Fruit fly (Drosophila melanogaster) whole organism, adult: ENCODE data around the gene CG17162.

Experiments
- CG7045 ChIP-seq: fragments of 200-800 bp; sonication (Bioruptor generic); optimal IDR thresholded peaks from 2 replicates; lab custom pipeline; 2017; ENCODE audit warnings: missing biosample characterization, mild to moderate bottlenecking, missing genetic modification characterization
- toe ChIP-seq: fragments of 200-800 bp; sonication (Bioruptor generic); optimal IDR thresholded peaks from 2 replicates; lab custom pipeline; 2016; ENCODE audit warnings: missing biosample characterization, missing genetic modification characterization

Gene CG17162

DNA sequence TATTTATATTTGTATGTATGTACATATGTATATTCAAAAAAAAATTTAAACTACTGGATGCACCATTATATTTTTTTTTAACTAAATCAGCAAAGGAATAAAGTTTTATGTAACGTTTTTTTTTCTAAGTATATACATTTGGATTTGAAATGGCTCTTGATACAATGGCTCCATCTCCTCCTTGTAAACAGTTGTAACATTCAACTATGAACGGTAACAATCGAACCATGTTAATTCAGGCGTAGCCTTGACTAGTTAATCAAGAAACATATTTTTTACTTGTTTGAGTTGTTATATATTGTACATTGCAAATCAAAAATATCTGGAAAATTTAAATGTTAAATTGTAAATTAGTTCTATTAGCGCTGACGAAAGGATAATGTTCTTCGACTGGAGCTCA lies 60.8 kb downstream of the CG17162 start, which contains the start of gene CG12061:
CG12061 (plus strand) TSS at position 301 of the 400 bp plus-strand sequence.
- no peak for TF ChIP-seq CG7045 (GFP tag; lab: Kevin White, UChicago)
- no peak for TF ChIP-seq toe (GFP tag; lab: Kevin White, UChicago)
